Fruit fly (Drosophila melanogaster) whole organism, pupa: Measurements from ENCODE around the gene M6.
A peak's percentile ranks its signal among the peaks of the same experiment; 100 is the strongest.

ENCODE experiments used
- CG10348 ChIP-seq: fragments of 200-800 bp; sonication (Bioruptor generic); IDR thresholded peaks from 2 replicates; pipeline ENCODE4 v1.3.6; 2022; ENCODE audit warnings: missing biosample characterization, missing genetic modification characterization
- CG12605 ChIP-seq: fragments of 200-800 bp; sonication (Bioruptor generic); IDR thresholded peaks from 2 replicates; pipeline ENCODE4 v1.3.6; 2022; ENCODE audit warnings: missing biosample characterization, missing genetic modification characterization
- CG13204 ChIP-seq: fragments of 200-800 bp; sonication (Bioruptor generic); optimal IDR thresholded peaks from 2 replicates; lab custom pipeline; 2018; ENCODE audit warnings: missing biosample characterization, mild to moderate bottlenecking, missing genetic modification characterization, moderate library complexity
- CG14655 ChIP-seq: fragments of 200-800 bp; sonication (Bioruptor generic); optimal IDR thresholded peaks from 3 replicates; lab custom pipeline; 2017; ENCODE audit warnings: mild to moderate bottlenecking, missing biosample characterization, missing genetic modification reagents, missing genetic modification characterization
- CG15710 ChIP-seq: fragments of 200-800 bp; sonication (Bioruptor generic); optimal IDR thresholded peaks from 2 replicates; lab custom pipeline; 2018; ENCODE audit warnings: missing biosample characterization, mild to moderate bottlenecking, missing genetic modification characterization, moderate library complexity
- CG17806 ChIP-seq: fragments of 200-800 bp; sonication (Bioruptor generic); optimal IDR thresholded peaks from 2 replicates; lab custom pipeline; 2018; ENCODE audit warnings: missing biosample characterization, mild to moderate bottlenecking, missing genetic modification characterization, moderate library complexity
- CG32121 ChIP-seq: fragments of 200-800 bp; sonication (Bioruptor generic); IDR thresholded peaks from 2 replicates; pipeline ENCODE4 v1.3.6; 2022; ENCODE audit warnings: missing biosample characterization, missing genetic modification characterization
- CG34367 ChIP-seq: fragments of 200-800 bp; sonication (Bioruptor generic); optimal IDR thresholded peaks from 2 replicates; lab custom pipeline; 2018; ENCODE audit warnings: missing biosample characterization, mild to moderate bottlenecking, missing genetic modification characterization
- CG4496 ChIP-seq: fragments of 200-800 bp; sonication (Bioruptor generic); IDR thresholded peaks from 3 replicates; pipeline ENCODE4 v1.3.6; 2022; ENCODE audit warnings: missing biosample characterization, missing genetic modification characterization
- CG8159 ChIP-seq: fragments of 200-800 bp; sonication (Bioruptor generic); optimal IDR thresholded peaks from 3 replicates; lab custom pipeline; 2018; ENCODE audit warnings: missing biosample characterization, mild to moderate bottlenecking, missing genetic modification characterization, moderate library complexity
- CG8301 ChIP-seq: fragments of 200-800 bp; sonication (Bioruptor generic); optimal IDR thresholded peaks from 2 replicates; lab custom pipeline; 2018; ENCODE audit warnings: missing biosample characterization, mild to moderate bottlenecking, missing genetic modification characterization
- CG9948 ChIP-seq: fragments of 200-800 bp; sonication (Bioruptor generic); optimal IDR thresholded peaks from 2 replicates; lab custom pipeline; 2018; ENCODE audit warnings: missing biosample characterization, mild to moderate bottlenecking, missing genetic modification characterization, moderate library complexity
- D1 ChIP-seq: fragments of 200-800 bp; sonication (Bioruptor generic); optimal IDR thresholded peaks from 2 replicates; lab custom pipeline; 2018; ENCODE audit warnings: missing biosample characterization, mild to moderate bottlenecking, missing genetic modification characterization, moderate library complexity
- EcR ChIP-seq: fragments of 200-800 bp; sonication (Bioruptor generic); optimal IDR thresholded peaks from 3 replicates; lab custom pipeline; 2019; ENCODE audit warnings: missing biosample characterization, missing genetic modification characterization, mild to moderate bottlenecking, moderate library complexity, missing genetic modification reagents
- Ets98B ChIP-seq: fragments of 200-800 bp; sonication (Bioruptor generic); IDR thresholded peaks from 2 replicates; pipeline ENCODE4 v1.3.6; 2022; ENCODE audit warnings: missing biosample characterization, missing genetic modification characterization
- Pif1A ChIP-seq: fragments of 200-800 bp; sonication (Bioruptor generic); optimal IDR thresholded peaks from 3 replicates; lab custom pipeline; 2016; ENCODE audit warnings: missing biosample characterization, missing genetic modification characterization
- Pif1B ChIP-seq: fragments of 200-800 bp; sonication (Bioruptor generic); optimal IDR thresholded peaks from 3 replicates; lab custom pipeline; 2016; ENCODE audit warnings: missing biosample characterization, missing genetic modification characterization
- Snoo ChIP-seq: fragments of 200-800 bp; sonication (Bioruptor generic); optimal IDR thresholded peaks from 3 replicates; lab custom pipeline; 2017; ENCODE audit warnings: missing biosample characterization, mild to moderate bottlenecking, missing genetic modification characterization, inconsistent platforms
- fd96Ca ChIP-seq: fragments of 200-800 bp; sonication (Bioruptor generic); IDR thresholded peaks from 3 replicates; pipeline ENCODE4 v1.3.6; 2022; ENCODE audit warnings: missing biosample characterization, missing genetic modification characterization
- gl ChIP-seq: fragments of 200-800 bp; sonication (Bioruptor generic); optimal IDR thresholded peaks from 2 replicates; lab custom pipeline; 2018; ENCODE audit warnings: missing biosample characterization, mild to moderate bottlenecking, missing genetic modification characterization
- rn ChIP-seq: fragments of 200-800 bp; sonication (Bioruptor generic); IDR thresholded peaks from 2 replicates; pipeline ENCODE4 v1.3.6; 2022; ENCODE audit warnings: missing biosample characterization, missing genetic modification characterization

The M6 gene

dm6 chr3L:21507354-21507928 is at the start of gene M6, which contains the start of gene Glg1:
Gene M6 (plus strand): TSS chr3L:21507852.
Gene Glg1 (minus strand): TSS chr3L:21507538.
- TF ChIP-seq Pif1A (GFP tag; lab: Kevin White, UChicago) = no peak
- peak; percentile 46 for TF ChIP-seq Snoo (tag; lab: Kevin White, UChicago)
- no peak for TF ChIP-seq CG13204
- TF ChIP-seq fd96Ca = peak; percentile 56; the same call in 2 of the 3 replicates
- no peak for TF ChIP-seq D1
- peak; percentile 44 for TF ChIP-seq CG8301 (tag; lab: Kevin White, UChicago)
- peak; percentile 59; the same call in 1 of the 2 replicates for TF ChIP-seq CG32121
- TF ChIP-seq CG15710 (tag; lab: Kevin White, UChicago) = peak; percentile 56
- TF ChIP-seq CG12605 = no peak
- peak; percentile 70 for TF ChIP-seq CG8159
- TF ChIP-seq EcR (GFP tag; lab: Kevin White, UChicago) = no peak
- TF ChIP-seq CG10348 (GFP tag; lab: Robert Waterston, UW) = no peak
- no peak for TF ChIP-seq Pif1B
- no peak for TF ChIP-seq CG34367 (tag; lab: Kevin White, UChicago)
- peak; percentile 35 for TF ChIP-seq CG17806
- TF ChIP-seq CG9948 (tag; lab: Kevin White, UChicago) = peak; percentile 36
- no peak for TF ChIP-seq gl
- no peak for TF ChIP-seq rn (GFP tag; lab: Robert Waterston, UW)
- TF ChIP-seq CG4496 (GFP tag; lab: Robert Waterston, UW) = peak; percentile 58; the same call in 1 of the 3 replicates
- no peak; the same call in 1 of the 2 replicates for TF ChIP-seq Ets98B (GFP tag; lab: Robert Waterston, UW)
- no peak for TF ChIP-seq CG14655

- TF ChIP-seq CG8159 (no peak), Pif1A (GFP tag; lab: Kevin White, UChicago) (no peak), CG13204 (no peak), CG12605 (no peak), CG15710 (tag; lab: Kevin White, UChicago) (no peak), EcR (GFP tag; lab: Kevin White, UChicago) (no peak), CG34367 (tag; lab: Kevin White, UChicago) (no peak), CG9948 (tag; lab: Kevin White, UChicago) (no peak), Snoo (tag; lab: Kevin White, UChicago) (no peak), fd96Ca (no peak), gl (no peak), CG17806 (no peak), CG4496 (GFP tag; lab: Robert Waterston, UW) (no peak), CG10348 (GFP tag; lab: Robert Waterston, UW) (no peak), CG32121 (no peak), Ets98B (GFP tag; lab: Robert Waterston, UW) (no peak), D1 (no peak)
These were observed 48.9 kb upstream of the M6 start for dm6 chr3L:21458736-21459135.

- TF ChIP-seq CG32121 = no peak
- no peak for TF ChIP-seq D1
- no peak for TF ChIP-seq fd96Ca
- no peak for TF ChIP-seq CG9948 (tag; lab: Kevin White, UChicago)
- TF ChIP-seq Ets98B (GFP tag; lab: Robert Waterston, UW) = no peak
These were observed 47.3 kb upstream of the M6 start for dm6 chr3L:21460149-21460873.

DNA sequence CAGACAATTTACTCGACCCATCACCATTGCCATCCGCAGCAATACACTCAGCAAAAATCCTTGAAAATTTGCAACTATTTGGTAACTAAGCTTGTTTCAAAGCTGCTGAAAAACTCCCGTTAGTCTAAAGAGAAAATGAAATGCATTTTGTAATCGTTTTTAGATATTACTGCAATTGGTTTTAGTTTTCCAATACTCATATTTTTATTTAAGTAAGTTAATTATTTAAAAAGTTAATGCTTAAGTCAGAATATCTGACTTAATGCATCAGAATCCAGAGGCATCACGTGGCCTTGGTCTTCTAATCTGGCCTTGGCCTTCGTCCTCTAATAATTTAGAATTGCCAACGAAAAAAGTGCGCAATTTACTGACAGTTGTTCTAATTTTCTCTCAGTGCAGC is 44.8 kb upstream of the M6 start:
- TF ChIP-seq CG9948 (tag; lab: Kevin White, UChicago) (no peak), CG14655 (peak; percentile 15)
- TF ChIP-seq, all 21 proteins: peak for 1

DNA sequence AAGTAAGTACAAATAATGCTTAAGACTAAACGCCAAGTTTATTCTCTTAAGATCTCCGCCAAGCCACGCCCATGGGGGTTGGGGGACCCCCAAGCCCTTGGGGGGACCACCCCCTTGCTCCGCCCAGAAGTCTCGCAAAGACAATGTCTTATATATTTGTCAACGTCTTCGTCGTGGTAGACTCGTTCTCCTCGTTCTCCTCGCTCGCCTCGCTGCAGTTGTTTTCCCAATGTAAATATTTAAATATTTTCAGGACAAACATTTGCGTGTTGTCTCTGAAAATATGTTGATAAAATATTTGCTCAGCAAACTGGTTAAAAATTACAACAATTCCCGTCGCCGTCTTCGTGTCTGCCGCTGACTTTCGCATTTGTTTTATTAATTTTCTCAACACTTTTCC is 43.4 kb upstream of the M6 start:
- no peak for TF ChIP-seq CG15710 (tag; lab: Kevin White, UChicago)
- TF ChIP-seq CG8301 (tag; lab: Kevin White, UChicago) = no peak
- peak; percentile 10 for TF ChIP-seq Pif1B
- peak; percentile 21 for TF ChIP-seq Pif1A (GFP tag; lab: Kevin White, UChicago)

DNA sequence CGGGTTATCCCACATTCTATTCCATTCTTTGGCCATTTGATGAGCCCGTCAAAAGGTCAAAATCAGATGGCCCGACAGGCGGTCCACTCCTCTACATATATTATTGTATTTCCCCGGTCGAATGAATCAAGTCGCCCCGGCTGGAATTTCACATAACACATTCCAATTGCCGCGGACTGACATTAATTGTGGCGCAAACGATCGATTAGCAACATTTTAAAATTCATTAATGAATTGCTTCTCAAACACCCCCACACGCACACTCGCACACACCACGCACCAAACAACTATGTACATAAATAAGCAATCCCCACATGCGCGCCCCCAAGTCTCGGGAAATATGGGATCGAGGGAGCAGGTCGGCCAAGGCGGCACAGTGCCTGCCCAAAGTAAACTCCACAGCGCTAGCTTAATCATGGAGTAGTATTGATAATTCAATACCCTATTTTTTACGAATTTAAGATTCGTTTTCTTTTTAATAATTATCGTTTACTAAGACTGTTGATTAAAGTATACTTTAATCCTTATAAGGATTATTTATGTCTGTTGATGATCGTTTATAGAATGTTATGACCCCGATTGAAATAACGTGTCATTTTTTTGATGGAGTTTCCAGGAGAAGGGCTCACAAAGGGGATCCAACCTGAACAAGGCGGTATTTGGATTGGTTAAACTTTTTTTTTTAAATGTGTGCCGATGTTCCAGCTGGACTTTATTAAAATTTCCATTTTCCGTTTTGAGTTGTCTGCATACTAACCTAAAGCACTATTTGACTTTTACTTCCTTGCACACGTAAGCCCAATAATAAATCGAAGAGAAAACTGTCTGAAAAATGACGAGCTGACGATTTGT is 42.2 kb upstream of the M6 start:
- no peak for TF ChIP-seq D1
- TF ChIP-seq gl = no peak
- TF ChIP-seq Pif1A (GFP tag; lab: Kevin White, UChicago) = no peak
- TF ChIP-seq CG12605 = no peak
- no peak for TF ChIP-seq CG10348 (GFP tag; lab: Robert Waterston, UW)
- no peak for TF ChIP-seq fd96Ca
- no peak for TF ChIP-seq CG17806
- TF ChIP-seq EcR (GFP tag; lab: Kevin White, UChicago) = no peak
- no peak for TF ChIP-seq Snoo (tag; lab: Kevin White, UChicago)
- no peak for TF ChIP-seq CG13204
- TF ChIP-seq CG8159 = no peak
- TF ChIP-seq CG32121 = no peak
- no peak for TF ChIP-seq rn (GFP tag; lab: Robert Waterston, UW)
- no peak for TF ChIP-seq CG14655
- TF ChIP-seq CG8301 (tag; lab: Kevin White, UChicago) = no peak
- no peak for TF ChIP-seq CG15710 (tag; lab: Kevin White, UChicago)
- TF ChIP-seq Pif1B = no peak
- TF ChIP-seq CG34367 (tag; lab: Kevin White, UChicago) = no peak
- TF ChIP-seq CG9948 (tag; lab: Kevin White, UChicago) = no peak
- no peak for TF ChIP-seq CG4496 (GFP tag; lab: Robert Waterston, UW)
